Fruit fly (Drosophila melanogaster) whole organism, prepupa: Measurements from ENCODE around the gene del.

Source experiments
- Blimp-1 ChIP-seq: fragments of 200-800 bp; sonication (Bioruptor generic); optimal IDR thresholded peaks from 3 replicates; lab custom pipeline; 2017; ENCODE audit warnings: missing biosample characterization, missing genetic modification characterization, mild to moderate bottlenecking, moderate library complexity, missing genetic modification reagents
- CG10631 ChIP-seq: fragments of 200-800 bp; sonication (Bioruptor generic); optimal IDR thresholded peaks from 2 replicates; lab custom pipeline; 2016; ENCODE audit warnings: missing biosample characterization, missing genetic modification characterization
- CG10669 ChIP-seq: fragments of 200-800 bp; sonication (Bioruptor generic); optimal IDR thresholded peaks from 3 replicates; lab custom pipeline; 2018; ENCODE audit warnings: missing biosample characterization, mild to moderate bottlenecking, missing genetic modification characterization, moderate library complexity
- CG11294 ChIP-seq: fragments of 200-800 bp; sonication (Bioruptor generic); IDR thresholded peaks from 2 replicates; pipeline ENCODE4 v1.3.6; 2022; ENCODE audit warnings: missing biosample characterization, missing genetic modification characterization
- CG11762 ChIP-seq: fragments of 200-800 bp; sonication (Bioruptor generic); optimal IDR thresholded peaks from 3 replicates; lab custom pipeline; 2016; ENCODE audit warnings: missing biosample characterization, missing genetic modification characterization; ENCODE audit not compliant: insufficient read depth
- CG1621 ChIP-seq: fragments of 200-800 bp; sonication (Bioruptor generic); optimal IDR thresholded peaks from 3 replicates; lab custom pipeline; 2018; ENCODE audit warnings: missing biosample characterization, mild to moderate bottlenecking, missing genetic modification characterization
- CG16779 ChIP-seq: fragments of 200-800 bp; sonication (Bioruptor generic); optimal IDR thresholded peaks from 3 replicates; lab custom pipeline; 2017; ENCODE audit warnings: missing biosample characterization, mild to moderate bottlenecking, missing genetic modification characterization
- CG3032 ChIP-seq: fragments of 200-800 bp; optimal IDR thresholded peaks from 2 replicates; lab custom pipeline; 2019; ENCODE audit warnings: missing biosample characterization, mild to moderate bottlenecking, missing genetic modification characterization, moderate library complexity
- CG31627 ChIP-seq: fragments of 200-800 bp; sonication (Bioruptor generic); optimal IDR thresholded peaks from 3 replicates; lab custom pipeline; 2016; ENCODE audit warnings: missing biosample characterization, missing genetic modification characterization
- CG32006 ChIP-seq: fragments of 200-800 bp; sonication (Bioruptor generic); optimal IDR thresholded peaks from 3 replicates; lab custom pipeline; 2017; ENCODE audit warnings: missing biosample characterization, mild to moderate bottlenecking, missing genetic modification characterization
- CG4318 ChIP-seq: fragments of 200-800 bp; sonication (Bioruptor generic); optimal IDR thresholded peaks from 3 replicates; lab custom pipeline; 2017; ENCODE audit warnings: missing biosample characterization, mild to moderate bottlenecking, missing genetic modification characterization
- CG6276 ChIP-seq: fragments of 200-800 bp; sonication (Bioruptor generic); optimal IDR thresholded peaks from 2 replicates; lab custom pipeline; 2017; ENCODE audit warnings: missing biosample characterization, mild to moderate bottlenecking, missing genetic modification characterization
- CG6792 ChIP-seq: fragments of 200-800 bp; sonication (Bioruptor generic); optimal IDR thresholded peaks from 3 replicates; lab custom pipeline; 2016; ENCODE audit warnings: missing biosample characterization, missing genetic modification characterization
- CG7368 ChIP-seq: fragments of 200-800 bp; sonication (Bioruptor generic); optimal IDR thresholded peaks from 3 replicates; lab custom pipeline; 2016; ENCODE audit warnings: missing biosample characterization, missing genetic modification characterization
- CG8119 ChIP-seq: fragments of 200-800 bp; sonication (Bioruptor generic); IDR thresholded peaks from 3 replicates; pipeline ENCODE4 v1.3.6; 2022; ENCODE audit warnings: missing biosample characterization, missing genetic modification characterization
- CG8319 ChIP-seq: fragments of 200-800 bp; sonication (Bioruptor generic); optimal IDR thresholded peaks from 3 replicates; lab custom pipeline; 2016; ENCODE audit warnings: missing biosample characterization, missing genetic modification characterization
- CG8632 ChIP-seq: fragments of 200-800 bp; sonication (Bioruptor generic); optimal IDR thresholded peaks from 3 replicates; lab custom pipeline; 2016; ENCODE audit warnings: missing biosample characterization, missing genetic modification characterization
- CG9139 ChIP-seq: fragments of 200-800 bp; sonication (Bioruptor generic); optimal IDR thresholded peaks from 3 replicates; lab custom pipeline; 2017; ENCODE audit warnings: missing biosample characterization, mild to moderate bottlenecking, missing genetic modification characterization
- Eip75B ChIP-seq: fragments of 200-800 bp; sonication (Bioruptor generic); optimal IDR thresholded peaks from 3 replicates; lab custom pipeline; 2016; ENCODE audit warnings: missing biosample characterization, missing genetic modification characterization
- Eip78C ChIP-seq: fragments of 200-800 bp; sonication (Bioruptor generic); peaks from one replicate; lab custom pipeline; 2016; ENCODE audit warnings: missing biosample characterization, missing genetic modification characterization
- Hr38 ChIP-seq: sonication (Bioruptor generic); optimal IDR thresholded peaks from 2 replicates; lab custom pipeline; 2016; ENCODE audit warnings: missing biosample characterization, missing genetic modification characterization
- Hr4 ChIP-seq: fragments of 200-800 bp; sonication (Bioruptor generic); optimal IDR thresholded peaks from 3 replicates; lab custom pipeline; 2016; ENCODE audit warnings: missing biosample characterization, missing genetic modification characterization
- Lpt ChIP-seq: fragments of 200-800 bp; sonication (Bioruptor generic); optimal IDR thresholded peaks from 3 replicates; lab custom pipeline; 2016; ENCODE audit warnings: missing biosample characterization, missing genetic modification characterization
- Met ChIP-seq: fragments of 200-800 bp; sonication (Bioruptor generic); optimal IDR thresholded peaks from 3 replicates; lab custom pipeline; 2016; ENCODE audit warnings: missing biosample characterization, missing genetic modification characterization
- OdsH ChIP-seq: fragments of 200-800 bp; sonication (Bioruptor generic); optimal IDR thresholded peaks from 3 replicates; lab custom pipeline; 2016; ENCODE audit warnings: missing biosample characterization, missing genetic modification characterization
- Sox14 ChIP-seq: fragments of 200-800 bp; sonication (Bioruptor generic); optimal IDR thresholded peaks from 3 replicates; lab custom pipeline; 2016; ENCODE audit warnings: missing biosample characterization, missing genetic modification characterization
- achi ChIP-seq: fragments of 200-800 bp; sonication (Bioruptor generic); optimal IDR thresholded peaks from 3 replicates; lab custom pipeline; 2016; ENCODE audit warnings: missing biosample characterization, missing genetic modification characterization
- acj6 ChIP-seq: fragments of 200-800 bp; sonication (Bioruptor generic); optimal IDR thresholded peaks from 3 replicates; lab custom pipeline; 2016; ENCODE audit warnings: missing biosample characterization, missing genetic modification characterization
- cyc ChIP-seq: fragments of 200-800 bp; sonication (Bioruptor generic); optimal IDR thresholded peaks from 3 replicates; lab custom pipeline; 2016; ENCODE audit warnings: missing biosample characterization, missing genetic modification characterization
- dac ChIP-seq: fragments of 200-800 bp; sonication (Bioruptor generic); optimal IDR thresholded peaks from 2 replicates; lab custom pipeline; 2017; ENCODE audit warnings: missing biosample characterization, mild to moderate bottlenecking, missing genetic modification characterization
- dsx ChIP-seq: fragments of 200-800 bp; optimal IDR thresholded peaks from 3 replicates; lab custom pipeline; 2019; ENCODE audit warnings: missing biosample characterization, mild to moderate bottlenecking, missing genetic modification characterization, moderate library complexity; ENCODE audit not compliant: poor library complexity, severe bottlenecking
- esn ChIP-seq: fragments of 200-800 bp; sonication (Bioruptor generic); optimal IDR thresholded peaks from 2 replicates; lab custom pipeline; 2016; ENCODE audit warnings: missing biosample characterization, mild to moderate bottlenecking, missing genetic modification characterization, moderate library complexity
- fd85E ChIP-seq: fragments of 200-800 bp; sonication (Bioruptor generic); optimal IDR thresholded peaks from 3 replicates; lab custom pipeline; 2016; ENCODE audit warnings: missing biosample characterization, missing genetic modification characterization
- pdm3 ChIP-seq: fragments of 200-800 bp; sonication (Bioruptor generic); optimal IDR thresholded peaks from 3 replicates; lab custom pipeline; 2016; ENCODE audit warnings: missing biosample characterization, missing genetic modification characterization
- spab ChIP-seq: fragments of 200-800 bp; sonication (Bioruptor generic); optimal IDR thresholded peaks from 2 replicates; lab custom pipeline; 2017; ENCODE audit warnings: missing biosample characterization, mild to moderate bottlenecking, missing genetic modification characterization, missing genetic modification reagents
- vri ChIP-seq: fragments of 200-800 bp; sonication (Bioruptor generic); optimal IDR thresholded peaks from 3 replicates; lab custom pipeline; 2016; ENCODE audit warnings: missing biosample characterization, mild to moderate bottlenecking, missing genetic modification characterization

The del gene

DNA sequence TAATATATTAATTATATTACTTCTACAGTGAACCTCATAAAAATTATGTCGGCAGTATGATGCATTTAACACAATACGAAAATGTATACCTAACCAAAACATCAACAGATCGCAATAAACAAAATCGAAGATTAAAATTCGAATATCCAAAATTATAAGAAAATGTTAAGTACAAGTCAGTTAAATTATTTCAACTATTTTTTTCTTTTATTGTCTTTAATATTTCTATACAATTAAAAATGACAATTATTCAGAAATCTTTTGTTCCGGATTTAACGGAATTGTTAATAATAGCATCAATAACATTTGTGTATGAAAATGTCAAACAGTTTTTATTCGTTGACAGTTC, 5.9 kb downstream of the del start:
- TF ChIP-seq CG6792 (GFP tag; lab: Kevin White, UChicago) (no peak), CG10669 (GFP tag; lab: Kevin White, UChicago) (no peak), vri (no peak), spab (GFP tag; lab: Kevin White, UChicago) (no peak), Sox14 (no peak), CG16779 (tag; lab: Kevin White, UChicago) (no peak), Met (GFP tag; lab: Kevin White, UChicago) (no peak), dsx (GFP tag; lab: Kevin White, UChicago) (no peak), CG10631 (GFP tag; lab: Kevin White, UChicago) (no peak), pdm3 (GFP tag; lab: Kevin White, UChicago) (no peak), CG11762 (no peak), CG7368 (GFP tag; lab: Kevin White, UChicago) (no peak), CG11294 (GFP tag; lab: Robert Waterston, UW) (no peak)
- TF ChIP-seq, all 60 proteins: peak for 0

- no peak for TF ChIP-seq cyc (GFP tag; lab: Kevin White, UChicago)
- TF ChIP-seq CG10669 (GFP tag; lab: Kevin White, UChicago) = no peak
- TF ChIP-seq Lpt = no peak
- TF ChIP-seq OdsH = no peak
- TF ChIP-seq CG4318 (GFP tag; lab: Kevin White, UChicago) = no peak
- TF ChIP-seq Sox14 = peak; percentile 9
- peak; percentile 36 for TF ChIP-seq fd85E
- peak; percentile 12 for TF ChIP-seq esn (GFP tag; lab: Kevin White, UChicago)
- no peak for TF ChIP-seq CG8632
- no peak for TF ChIP-seq Eip78C (GFP tag; lab: Kevin White, UChicago)
- no peak for TF ChIP-seq acj6 (GFP tag; lab: Kevin White, UChicago)
- no peak for TF ChIP-seq CG9139 (GFP tag; lab: Kevin White, UChicago)
- no peak for TF ChIP-seq achi (GFP tag; lab: Kevin White, UChicago)
These were observed 6.4 kb downstream of the del start, which contains the start of gene Dap160 for dm6 chr2L:21141714-21142500. Gene Dap160, minus strand, starts transcription at chr2L:21142347.

dm6 chr2L:21135764-21136163, 12.6 kb downstream of the del start:
- no peak for TF ChIP-seq CG7368 (GFP tag; lab: Kevin White, UChicago)
- no peak for TF ChIP-seq CG32006 (GFP tag; lab: Kevin White, UChicago)
- TF ChIP-seq Met (GFP tag; lab: Kevin White, UChicago) = no peak
- TF ChIP-seq CG8119 (GFP tag; lab: Robert Waterston, UW) = no peak
- no peak for TF ChIP-seq Blimp-1 (GFP tag; lab: Kevin White, UChicago)
- no peak for TF ChIP-seq CG1621 (tag; lab: Kevin White, UChicago)
- no peak for TF ChIP-seq dac (GFP tag; lab: Kevin White, UChicago)
- no peak for TF ChIP-seq Hr38 (GFP tag; lab: Kevin White, UChicago)
- no peak for TF ChIP-seq Eip75B (GFP tag; lab: Kevin White, UChicago)
- no peak for TF ChIP-seq CG31627 (GFP tag; lab: Kevin White, UChicago)
- no peak for TF ChIP-seq achi (GFP tag; lab: Kevin White, UChicago)
- TF ChIP-seq CG6276 (GFP tag; lab: Kevin White, UChicago) = no peak
- no peak for TF ChIP-seq Hr4 (GFP tag; lab: Kevin White, UChicago)
- TF ChIP-seq CG10669 (GFP tag; lab: Kevin White, UChicago) = no peak
- TF ChIP-seq CG3032 (tag; lab: Kevin White, UChicago) = no peak
- no peak for TF ChIP-seq CG8319 (GFP tag; lab: Kevin White, UChicago)
